Worm (Caenorhabditis elegans) whole organism, L4/young adult: ENCODE measurements around the gene iglr-2.

Experiments used
- W03F9.2 ChIP-seq: fragments of 150-350 bp; optimal IDR thresholded peaks from 2 replicates; lab custom pipeline; 2014; ENCODE audit warnings: missing biosample characterization, missing genetic modification characterization
- him-1 ChIP-seq: sonication (generic microtip); optimal IDR thresholded peaks from 2 replicates; lab custom pipeline; 2016; ENCODE audit warnings: missing genotype, missing genetic modification reagents, missing genetic modification characterization, missing compliant biosample characterization

DNA sequence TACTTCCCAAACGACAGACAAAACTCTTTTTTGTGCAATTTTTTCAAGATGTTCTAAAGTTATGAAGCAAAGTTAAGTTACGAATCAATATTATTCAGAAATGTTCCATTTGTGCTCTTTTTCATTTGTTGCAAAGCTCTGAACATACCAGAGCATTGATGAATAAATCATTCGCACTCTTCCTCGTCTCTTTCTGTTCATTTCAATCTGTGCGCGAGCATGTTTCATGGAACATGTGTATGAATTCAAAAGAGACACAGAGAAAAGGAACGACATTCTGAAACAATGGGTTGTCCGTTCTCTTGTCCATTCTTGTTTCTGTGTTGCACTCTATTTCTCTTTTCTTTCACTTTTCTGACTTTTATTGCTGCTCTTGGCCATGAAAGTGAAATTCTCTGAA is 50.8 kb downstream of the iglr-2 start:
- TF ChIP-seq him-1 (no peak), W03F9.2 (tag; lab: Kevin White, UChicago) (no peak)
